Worm (Caenorhabditis elegans) whole organism, young adult: Measurements from ENCODE around the gene Y7A5A.2.

ENCODE experiments used
- B0261.1 ChIP-seq: sonication (generic microtip); optimal IDR thresholded peaks from 2 replicates; lab custom pipeline; 2016; ENCODE audit warnings: mild to moderate bottlenecking, missing genetic modification characterization, moderate library complexity, missing compliant biosample characterization
- C06A6.2 ChIP-seq: fragments of 200-800 bp; sonication (Bioruptor generic); conservative IDR thresholded peaks from 2 replicates; pipeline ENCODE4 v1.3.6; 2022; ENCODE audit warnings: missing genetic modification characterization, missing compliant biosample characterization
- C17E4.6 ChIP-seq: fragments of 200-800 bp; sonication (Bioruptor generic); IDR thresholded peaks from 2 replicates; pipeline ENCODE4 v1.3.6; 2022; ENCODE audit warnings: missing genetic modification reagents, missing genetic modification characterization, missing compliant biosample characterization
- F22D6.2 ChIP-seq: sonication (generic microtip); optimal IDR thresholded peaks from 2 replicates; lab custom pipeline; 2016; ENCODE audit warnings: mild to moderate bottlenecking, missing genetic modification characterization, missing compliant biosample characterization
- F23B12.7 ChIP-seq: sonication (generic microtip); optimal IDR thresholded peaks from 2 replicates; lab custom pipeline; 2017; ENCODE audit warnings: missing genetic modification characterization, mild to moderate bottlenecking, missing compliant biosample characterization, antibody characterized with exemption, moderate library complexity; ENCODE audit not compliant: insufficient read depth
- F33H1.4 ChIP-seq: fragments of 200-800 bp; sonication (Bioruptor generic); IDR thresholded peaks from 2 replicates; pipeline ENCODE4 v1.3.6; 2022; ENCODE audit warnings: missing genetic modification reagents, missing genetic modification characterization, missing compliant biosample characterization
- F37B4.10 ChIP-seq: fragments of 200-800 bp; sonication (Bioruptor generic); IDR thresholded peaks from 2 replicates; pipeline ENCODE4 v1.3.6; 2022; ENCODE audit warnings: missing genetic modification characterization, missing compliant biosample characterization
- F57A8.1 ChIP-seq: fragments of 200-800 bp; sonication (Bioruptor generic); optimal IDR thresholded peaks from 2 replicates; lab custom pipeline; 2018; ENCODE audit warnings: mild to moderate bottlenecking, missing genetic modification characterization, moderate library complexity, missing compliant biosample characterization
- K12H6.12 ChIP-seq: fragments of 200-800 bp; sonication (Bioruptor generic); optimal IDR thresholded peaks from 2 replicates; lab custom pipeline; 2018; ENCODE audit warnings: mild to moderate bottlenecking, missing genetic modification characterization, missing compliant biosample characterization
- T26A5.8 ChIP-seq: sonication (generic microtip); optimal IDR thresholded peaks from 2 replicates; lab custom pipeline; 2016; ENCODE audit warnings: missing genetic modification characterization, missing compliant biosample characterization
- ZK185.1 ChIP-seq: sonication (generic microtip); optimal IDR thresholded peaks from 2 replicates; lab custom pipeline; 2016; ENCODE audit warnings: mild to moderate bottlenecking, missing genetic modification characterization, missing compliant biosample characterization; ENCODE audit not compliant: poor library complexity, severe bottlenecking
- aptf-2 ChIP-seq: fragments of 200-800 bp; sonication (Bioruptor generic); conservative IDR thresholded peaks from 2 replicates; pipeline ENCODE4 v1.3.6; 2022; ENCODE audit warnings: missing genetic modification reagents, missing genetic modification characterization, missing compliant biosample characterization
- attf-6 ChIP-seq: fragments of 200-800 bp; sonication (Bioruptor generic); IDR thresholded peaks from 2 replicates; pipeline ENCODE4 v1.3.6; 2022; ENCODE audit warnings: missing genetic modification reagents, missing genetic modification characterization, missing compliant biosample characterization
- cebp-2 ChIP-seq: fragments of 200-800 bp; sonication (Bioruptor generic); IDR thresholded peaks from 2 replicates; pipeline ENCODE4 v1.3.6; 2022; ENCODE audit warnings: missing genetic modification characterization, missing compliant biosample characterization
- ceh-27 ChIP-seq: fragments of 200-800 bp; sonication (Bioruptor generic); optimal IDR thresholded peaks from 2 replicates; lab custom pipeline; 2018; ENCODE audit warnings: mild to moderate bottlenecking, missing genetic modification characterization, moderate library complexity, missing compliant biosample characterization
- ceh-40 ChIP-seq: fragments of 200-800 bp; sonication (Bioruptor generic); IDR thresholded peaks from 2 replicates; pipeline ENCODE4 v1.3.6; 2022; ENCODE audit warnings: missing genetic modification characterization, missing compliant biosample characterization
- ceh-79 ChIP-seq: sonication (generic microtip); optimal IDR thresholded peaks from 2 replicates; lab custom pipeline; 2017; ENCODE audit warnings: mild to moderate bottlenecking, missing genetic modification characterization, missing compliant biosample characterization
- die-1 ChIP-seq: sonication (generic microtip); optimal IDR thresholded peaks from 2 replicates; lab custom pipeline; 2016; ENCODE audit warnings: missing genotype, mild to moderate bottlenecking, missing genetic modification characterization, missing compliant biosample characterization
- dpl-1 ChIP-seq: fragments of 150-350 bp; optimal IDR thresholded peaks from 2 replicates; lab custom pipeline; 2014; ENCODE audit warnings: missing biosample characterization, missing genetic modification reagents, missing genetic modification characterization
- egrh-3 ChIP-seq: fragments of 200-800 bp; sonication (Bioruptor generic); IDR thresholded peaks from 2 replicates; pipeline ENCODE4 v1.3.6; 2022; ENCODE audit warnings: missing genetic modification reagents, missing genetic modification characterization, missing compliant biosample characterization
- ekl-4 ChIP-seq: fragments of 200-800 bp; sonication (Bioruptor generic); IDR thresholded peaks from 2 replicates; pipeline ENCODE4 v1.3.6; 2022; ENCODE audit warnings: missing genetic modification reagents, missing genetic modification characterization, missing compliant biosample characterization
- gei-17 ChIP-seq: fragments of 200-800 bp; sonication (Bioruptor generic); optimal IDR thresholded peaks from 2 replicates; lab custom pipeline; 2018; ENCODE audit warnings: mild to moderate bottlenecking, missing genetic modification characterization, missing compliant biosample characterization
- let-607 ChIP-seq, 2 experiments: fragments of 200-800 bp in 1 of 2; sonication (Bioruptor generic) in 1 of 2; sonication (generic microtip) in 1 of 2; optimal IDR thresholded peaks; 2 replicates each; lab custom pipeline; 2016 to 2018; ENCODE audit warnings: mild to moderate bottlenecking in 2 of 2, missing compliant biosample characterization in 2 of 2, missing genetic modification characterization in 2 of 2, moderate library complexity in 2 of 2, missing genotype in 1 of 2
- lin-26 ChIP-seq: fragments of 200-800 bp; sonication (Bioruptor generic); IDR thresholded peaks from 2 replicates; pipeline ENCODE4 v1.3.6; 2022; ENCODE audit warnings: missing genetic modification reagents, missing genetic modification characterization, missing compliant biosample characterization
- lsy-27 ChIP-seq: sonication (generic microtip); optimal IDR thresholded peaks from 2 replicates; lab custom pipeline; 2017; ENCODE audit warnings: missing genetic modification characterization, mild to moderate bottlenecking, missing compliant biosample characterization, antibody characterized with exemption, missing genotype, borderline replicate concordance; ENCODE audit not compliant: insufficient read depth
- madf-10 ChIP-seq: sonication (generic microtip); optimal IDR thresholded peaks from 2 replicates; lab custom pipeline; 2016; ENCODE audit warnings: mild to moderate bottlenecking, missing genetic modification characterization, missing compliant biosample characterization
- madf-3 ChIP-seq: fragments of 200-800 bp; sonication (Bioruptor generic); IDR thresholded peaks from 2 replicates; pipeline ENCODE4 v1.3.6; 2022; ENCODE audit warnings: missing genetic modification reagents, missing genetic modification characterization, missing compliant biosample characterization
- madf-8 ChIP-seq: fragments of 200-800 bp; sonication (Bioruptor generic); conservative IDR thresholded peaks from 2 replicates; pipeline ENCODE4 v1.3.6; 2022; ENCODE audit warnings: missing genetic modification reagents, missing genetic modification characterization, missing compliant biosample characterization
- mel-28 ChIP-seq: sonication (generic microtip); optimal IDR thresholded peaks from 2 replicates; lab custom pipeline; 2016; ENCODE audit warnings: borderline replicate concordance, mild to moderate bottlenecking, missing genetic modification characterization, missing compliant biosample characterization
- nhr-120 ChIP-seq: fragments of 200-800 bp; sonication (Bioruptor generic); IDR thresholded peaks from 2 replicates; pipeline ENCODE4 v1.3.6; 2022; ENCODE audit warnings: missing genetic modification characterization, missing compliant biosample characterization
- nhr-179 ChIP-seq: sonication (generic microtip); optimal IDR thresholded peaks from 2 replicates; lab custom pipeline; 2016; ENCODE audit warnings: mild to moderate bottlenecking, missing genetic modification characterization, missing compliant biosample characterization
- sdz-38 ChIP-seq: sonication (generic microtip); optimal IDR thresholded peaks from 2 replicates; lab custom pipeline; 2016; ENCODE audit warnings: missing genotype, missing genetic modification characterization, missing compliant biosample characterization
- snpc-1.3 ChIP-seq: sonication (generic microtip); optimal IDR thresholded peaks from 2 replicates; lab custom pipeline; 2017; ENCODE audit warnings: missing genetic modification characterization, mild to moderate bottlenecking, missing compliant biosample characterization, antibody characterized with exemption, moderate library complexity, missing genotype, missing genetic modification reagents; ENCODE audit not compliant: insufficient read depth
- somi-1 ChIP-seq: fragments of 200-800 bp; sonication (Bioruptor generic); optimal IDR thresholded peaks from 2 replicates; lab custom pipeline; 2018; ENCODE audit warnings: mild to moderate bottlenecking, missing genetic modification characterization, missing compliant biosample characterization
- tbx-9 ChIP-seq: sonication (generic microtip); optimal IDR thresholded peaks from 2 replicates; lab custom pipeline; 2016; ENCODE audit warnings: borderline replicate concordance, missing genetic modification characterization, inconsistent platforms, missing compliant biosample characterization
- unc-130 ChIP-seq: sonication (generic microtip); optimal IDR thresholded peaks from 2 replicates; lab custom pipeline; 2016; ENCODE audit warnings: missing genetic modification reagents, missing genetic modification characterization, missing compliant biosample characterization
- unc-62 ChIP-seq: fragments of 150-350 bp; optimal IDR thresholded peaks from 2 replicates; lab custom pipeline; 2014; ENCODE audit warnings: missing biosample characterization, missing genetic modification reagents, missing genetic modification characterization
- ztf-3 ChIP-seq: fragments of 200-800 bp; sonication (Bioruptor generic); optimal IDR thresholded peaks from 2 replicates; lab custom pipeline; 2018; ENCODE audit warnings: mild to moderate bottlenecking, missing genetic modification characterization, missing compliant biosample characterization

Y7A5A.2 gene

ce11 chrX:15741852-15742251 is 30.7 kb downstream of the Y7A5A.2 start (continued):
- TF ChIP-seq mel-28 (tag; lab: Kevin White, UChicago) (no peak), let-607 (tag; optimal IDR thresholded peaks at IDR 0.05; lab: Kevin White, UChicago) (peak; percentile 29 to 42), F22D6.2 (tag; lab: Kevin White, UChicago) (no peak), ZK185.1 (tag; lab: Kevin White, UChicago) (peak; percentile 86), lsy-27 (tag; lab: Kevin White, UChicago) (no peak), ceh-79 (tag; lab: Kevin White, UChicago) (peak; percentile 45), C06A6.2 (GFP tag; lab: Robert Waterston, UW) (0 out of 2 replicates have a peak, but pooled peaks have one; percentile 31), die-1 (tag; lab: Kevin White, UChicago) (peak; percentile 82), unc-62 (GFP tag; lab: Kevin White, UChicago) (no peak), ceh-27 (GFP tag; lab: Kevin White, UChicago) (peak; percentile 73), ekl-4 (GFP tag; lab: Robert Waterston, UW) (no peak), unc-130 (GFP tag; lab: Kevin White, UChicago) (peak; percentile 36), gei-17 (peak; percentile 79), somi-1 (GFP tag; lab: Kevin White, UChicago) (peak; percentile 44), attf-6 (GFP tag; lab: Robert Waterston, UW) (peak; percentile 62; the same call in 1 of the 2 replicates), F23B12.7 (tag; lab: Kevin White, UChicago) (peak; percentile 83), madf-10 (tag; lab: Kevin White, UChicago) (peak; percentile 77), nhr-120 (GFP tag; lab: Robert Waterston, UW) (0 out of 2 replicates have a peak, but pooled peaks have one; percentile 58), K12H6.12 (tag; lab: Kevin White, UChicago) (peak; percentile 60), snpc-1.3 (tag; lab: Kevin White, UChicago) (peak; percentile 11), sdz-38 (tag; lab: Kevin White, UChicago) (peak; percentile 63), F37B4.10 (GFP tag; lab: Robert Waterston, UW) (0 out of 2 replicates have a peak, but pooled peaks have one; percentile 38), ceh-40 (GFP tag; lab: Robert Waterston, UW) (0 out of 2 replicates have a peak, but pooled peaks have one; percentile 5), T26A5.8 (tag; lab: Kevin White, UChicago) (peak; percentile 74), F57A8.1 (GFP tag; lab: Kevin White, UChicago) (peak; percentile 56), B0261.1 (tag; lab: Kevin White, UChicago) (peak; percentile 98), madf-8 (GFP tag; lab: Robert Waterston, UW) (no peak), ztf-3 (GFP tag; lab: Kevin White, UChicago) (no peak), aptf-2 (no peak), madf-3 (GFP tag; lab: Robert Waterston, UW) (no peak), F33H1.4 (GFP tag; lab: Robert Waterston, UW) (0 out of 2 replicates have a peak, but pooled peaks have one; percentile 24), nhr-179 (tag; lab: Kevin White, UChicago) (peak; percentile 22), cebp-2 (GFP tag; lab: Robert Waterston, UW) (peak; percentile 84; the same call in 1 of the 2 replicates), lin-26 (GFP tag; lab: Robert Waterston, UW) (peak; percentile 96), C17E4.6 (GFP tag; lab: Robert Waterston, UW) (no peak), tbx-9 (tag; lab: Kevin White, UChicago) (no peak), dpl-1 (no peak), egrh-3 (peak; percentile 80)
